Worm (Caenorhabditis elegans) whole organism, late embryonic: Measurements from ENCODE around the gene F09C6.11.

ENCODE experiments used
- C08G9.2 ChIP-seq: sonication (generic microtip); optimal IDR thresholded peaks from 2 replicates; lab custom pipeline; 2016; ENCODE audit warnings: mild to moderate bottlenecking, missing genetic modification characterization, moderate library complexity, missing compliant biosample characterization
- C38D4.7 ChIP-seq: fragments of 200-800 bp; sonication (Bioruptor generic); optimal IDR thresholded peaks from 2 replicates; lab custom pipeline; 2018; ENCODE audit warnings: mild to moderate bottlenecking, missing genetic modification characterization, moderate library complexity, missing compliant biosample characterization
- F13H6.1 ChIP-seq: sonication (generic microtip); optimal IDR thresholded peaks from 2 replicates; lab custom pipeline; 2016; ENCODE audit warnings: missing genetic modification characterization, missing compliant biosample characterization
- K02D7.2 ChIP-seq: sonication (generic microtip); optimal IDR thresholded peaks from 2 replicates; lab custom pipeline; 2017; ENCODE audit warnings: mild to moderate bottlenecking, missing genetic modification characterization, missing compliant biosample characterization
- T23F11.4 ChIP-seq: fragments of 200-800 bp; sonication (Bioruptor generic); optimal IDR thresholded peaks from 2 replicates; lab custom pipeline; 2018; ENCODE audit warnings: mild to moderate bottlenecking, missing genetic modification characterization, missing compliant biosample characterization
- Y22D7AL.16 ChIP-seq: sonication (generic microtip); optimal IDR thresholded peaks from 2 replicates; lab custom pipeline; 2016; ENCODE audit warnings: missing genetic modification characterization, missing compliant biosample characterization
- ahr-1 ChIP-seq: sonication (generic microtip); optimal IDR thresholded peaks from 2 replicates; lab custom pipeline; 2016; ENCODE audit warnings: missing genetic modification characterization, missing compliant biosample characterization
- ceh-18 ChIP-seq: sonication (generic microtip); optimal IDR thresholded peaks from 2 replicates; lab custom pipeline; 2016; ENCODE audit warnings: missing genetic modification characterization, missing compliant biosample characterization
- ceh-2 ChIP-seq: sonication (generic microtip); optimal IDR thresholded peaks from 2 replicates; lab custom pipeline; 2016; ENCODE audit warnings: missing genotype, missing genetic modification characterization, missing compliant biosample characterization
- ceh-22 ChIP-seq: sonication (generic microtip); optimal IDR thresholded peaks from 2 replicates; lab custom pipeline; 2017; ENCODE audit warnings: missing biosample characterization, missing genetic modification characterization
- ceh-9 ChIP-seq: sonication (generic microtip); optimal IDR thresholded peaks from 2 replicates; lab custom pipeline; 2016; ENCODE audit warnings: mild to moderate bottlenecking, missing genetic modification characterization, inconsistent platforms, missing compliant biosample characterization
- che-1 ChIP-seq: sonication (generic microtip); optimal IDR thresholded peaks from 2 replicates; lab custom pipeline; 2016; ENCODE audit warnings: mild to moderate bottlenecking, missing genetic modification characterization, missing compliant biosample characterization
- dve-1 ChIP-seq: sonication (generic microtip); optimal IDR thresholded peaks from 2 replicates; lab custom pipeline; 2017; ENCODE audit warnings: antibody characterized with exemption, mild to moderate bottlenecking, missing genetic modification characterization, missing compliant biosample characterization
- elt-4 ChIP-seq: sonication (generic microtip); optimal IDR thresholded peaks from 2 replicates; lab custom pipeline; 2016; ENCODE audit warnings: missing genetic modification characterization, missing compliant biosample characterization
- eyg-1 ChIP-seq: sonication (generic microtip); optimal IDR thresholded peaks from 2 replicates; lab custom pipeline; 2016; ENCODE audit warnings: missing genotype, missing genetic modification characterization, missing compliant biosample characterization
- fkh-10 ChIP-seq: fragments of 150-350 bp; optimal IDR thresholded peaks from 2 replicates; lab custom pipeline; 2014; ENCODE audit warnings: missing biosample characterization, missing genetic modification reagents, missing genetic modification characterization
- hlh-13 ChIP-seq: fragments of 200-800 bp; sonication (Bioruptor generic); optimal IDR thresholded peaks from 2 replicates; lab custom pipeline; 2018; ENCODE audit warnings: mild to moderate bottlenecking, missing genetic modification characterization, missing compliant biosample characterization
- hlh-30 ChIP-seq: sonication (generic microtip); optimal IDR thresholded peaks from 2 replicates; lab custom pipeline; 2017; ENCODE audit warnings: antibody characterized with exemption, missing genetic modification characterization, missing compliant biosample characterization; ENCODE audit not compliant: insufficient read depth
- hlh-8 ChIP-seq: sonication (generic microtip); optimal IDR thresholded peaks from 2 replicates; lab custom pipeline; 2016; ENCODE audit warnings: missing genotype, missing genetic modification characterization, missing compliant biosample characterization
- mec-3 ChIP-seq: sonication (generic microtip); optimal IDR thresholded peaks from 2 replicates; lab custom pipeline; 2016; ENCODE audit warnings: borderline replicate concordance, missing genetic modification characterization, missing compliant biosample characterization
- nfya-1 ChIP-seq: sonication (generic microtip); optimal IDR thresholded peaks from 2 replicates; lab custom pipeline; 2017; ENCODE audit warnings: missing genetic modification characterization, mild to moderate bottlenecking, missing compliant biosample characterization, antibody characterized with exemption, moderate library complexity
- nhr-11 ChIP-seq: fragments of 150-350 bp; optimal IDR thresholded peaks from 2 replicates; lab custom pipeline; 2014; ENCODE audit warnings: missing biosample characterization, missing genetic modification characterization
- nhr-232 ChIP-seq: sonication (generic microtip); optimal IDR thresholded peaks from 2 replicates; lab custom pipeline; 2016; ENCODE audit warnings: missing genetic modification characterization, missing compliant biosample characterization
- npax-4 ChIP-seq: sonication (generic microtip); optimal IDR thresholded peaks from 2 replicates; lab custom pipeline; 2016; ENCODE audit warnings: missing genetic modification characterization, missing compliant biosample characterization
- odd-2 ChIP-seq: sonication (generic microtip); optimal IDR thresholded peaks from 2 replicates; lab custom pipeline; 2017; ENCODE audit warnings: antibody characterized with exemption, mild to moderate bottlenecking, missing genetic modification characterization, missing compliant biosample characterization
- pag-3 ChIP-seq: sonication (generic microtip); optimal IDR thresholded peaks from 2 replicates; lab custom pipeline; 2016; ENCODE audit warnings: missing compliant biosample characterization, missing genetic modification characterization, borderline replicate concordance
- pat-9 ChIP-seq: fragments of 200-800 bp; sonication (Bioruptor generic); optimal IDR thresholded peaks from 2 replicates; lab custom pipeline; 2018; ENCODE audit warnings: mild to moderate bottlenecking, missing genetic modification characterization, moderate library complexity, missing compliant biosample characterization
- pax-1 ChIP-seq: fragments of 150-350 bp; optimal IDR thresholded peaks from 2 replicates; lab custom pipeline; 2014; ENCODE audit warnings: missing biosample characterization, missing genetic modification characterization
- pqm-1 ChIP-seq: sonication (generic microtip); optimal IDR thresholded peaks from 2 replicates; lab custom pipeline; 2016; ENCODE audit warnings: missing genetic modification characterization, missing compliant biosample characterization
- pros-1 ChIP-seq: fragments of 150-350 bp; optimal IDR thresholded peaks from 2 replicates; lab custom pipeline; 2014; ENCODE audit warnings: missing biosample characterization, missing genetic modification reagents, missing genetic modification characterization
- ref-2 ChIP-seq: sonication (generic microtip); optimal IDR thresholded peaks from 2 replicates; lab custom pipeline; 2016; ENCODE audit warnings: missing genetic modification characterization, missing compliant biosample characterization
- rnt-1 ChIP-seq: sonication (generic microtip); optimal IDR thresholded peaks from 2 replicates; lab custom pipeline; 2016; ENCODE audit warnings: missing genetic modification characterization, missing compliant biosample characterization
- sox-2 ChIP-seq: fragments of 200-800 bp; sonication (Bioruptor generic); IDR thresholded peaks from 2 replicates; pipeline ENCODE4 v1.3.6; 2022; ENCODE audit warnings: missing genetic modification reagents, missing genetic modification characterization, missing compliant biosample characterization
- syd-9 ChIP-seq: sonication (generic microtip); optimal IDR thresholded peaks from 2 replicates; lab custom pipeline; 2016; ENCODE audit warnings: mild to moderate bottlenecking, missing genetic modification characterization, moderate library complexity, missing compliant biosample characterization
- tbx-7 ChIP-seq: sonication (generic microtip); optimal IDR thresholded peaks from 2 replicates; lab custom pipeline; 2016; ENCODE audit warnings: missing genotype, missing genetic modification characterization, missing compliant biosample characterization
- ttx-3 ChIP-seq: sonication (generic microtip); optimal IDR thresholded peaks from 2 replicates; lab custom pipeline; 2016; ENCODE audit warnings: missing genetic modification reagents, missing genetic modification characterization, missing compliant biosample characterization
- unc-3 ChIP-seq, 2 experiments: fragments of 200-800 bp in 1 of 2; sonication (Bioruptor generic) in 1 of 2; sonication (generic microtip) in 1 of 2; conservative IDR thresholded peaks in 1 of 2; optimal IDR thresholded peaks in 1 of 2; 2 replicates each; pipeline versions ENCODE4 v1.3.6 to Lab custom; 2016 to 2022; ENCODE audit warnings: missing compliant biosample characterization in 2 of 2, missing genetic modification characterization in 2 of 2, missing genetic modification reagents in 1 of 2
- unc-55 ChIP-seq: sonication (generic microtip); optimal IDR thresholded peaks from 2 replicates; lab custom pipeline; 2017; ENCODE audit warnings: missing biosample characterization, missing genetic modification reagents, missing genetic modification characterization
- unc-86 ChIP-seq: sonication (generic microtip); optimal IDR thresholded peaks from 2 replicates; lab custom pipeline; 2016; ENCODE audit warnings: missing genetic modification characterization, missing compliant biosample characterization
- zip-5 ChIP-seq: sonication (generic microtip); optimal IDR thresholded peaks from 2 replicates; lab custom pipeline; 2016; ENCODE audit warnings: missing genetic modification characterization, missing compliant biosample characterization

F09C6.11 gene

ce11 chrV:16909871-16910270 lies 27.8 kb upstream of the F09C6.11 start, which contains the start of gene F09C6.16:
Gene F09C6.16, minus strand, starts transcription at chrV:16909971.
- no peak for TF ChIP-seq ceh-9 (tag; lab: Kevin White, UChicago)
- no peak for TF ChIP-seq C38D4.7
- TF ChIP-seq elt-4 (tag; lab: Kevin White, UChicago), result no peak
- TF ChIP-seq K02D7.2 (tag; lab: Kevin White, UChicago), result no peak
- no peak for TF ChIP-seq nhr-11 (tag; lab: Kevin White, UChicago)
- TF ChIP-seq che-1, result no peak
- no peak for TF ChIP-seq ttx-3 (tag; lab: Kevin White, UChicago)
- TF ChIP-seq ceh-2 (tag; lab: Kevin White, UChicago), result no peak
- no peak for TF ChIP-seq syd-9 (tag; lab: Kevin White, UChicago)
- TF ChIP-seq npax-4 (tag; lab: Kevin White, UChicago), result no peak
- TF ChIP-seq C08G9.2 (tag; lab: Kevin White, UChicago), result no peak
- no peak for TF ChIP-seq rnt-1 (tag; lab: Kevin White, UChicago)
- no peak for TF ChIP-seq ceh-18 (tag; lab: Kevin White, UChicago)
- no peak for TF ChIP-seq tbx-7
- no peak for TF ChIP-seq fkh-10 (GFP tag; lab: Kevin White, UChicago)

ce11 chrV:16904612-16905011 lies 22.5 kb upstream of the F09C6.11 start, which contains the start of gene nhr-262:
Gene nhr-262, plus strand, starts transcription at chrV:16904912.
- TF ChIP-seq ceh-2 (tag; lab: Kevin White, UChicago), result no peak
- TF ChIP-seq Y22D7AL.16 (tag; lab: Kevin White, UChicago), result no peak
- no peak for TF ChIP-seq hlh-13 (GFP tag; lab: Kevin White, UChicago)
- TF ChIP-seq pat-9, result no peak
- no peak for TF ChIP-seq ceh-9 (tag; lab: Kevin White, UChicago)
- no peak for TF ChIP-seq T23F11.4 (GFP tag; lab: Kevin White, UChicago)
- TF ChIP-seq unc-86 (tag; lab: Kevin White, UChicago), result no peak
- no peak for TF ChIP-seq nhr-232 (tag; lab: Kevin White, UChicago)
- no peak for TF ChIP-seq hlh-8 (tag; lab: Kevin White, UChicago)
- TF ChIP-seq unc-55 (GFP tag; lab: Kevin White, UChicago), result no peak
- TF ChIP-seq unc-3 (GFP tag; conservative IDR thresholded peaks at IDR 0.05; lab: Robert Waterston, UW), result no peak
- TF ChIP-seq unc-3 (tag; optimal IDR thresholded peaks at IDR 0.05; lab: Kevin White, UChicago), result no peak
- no peak for TF ChIP-seq ttx-3 (tag; lab: Kevin White, UChicago)
- TF ChIP-seq eyg-1, result no peak
- TF ChIP-seq pax-1 (tag; lab: Kevin White, UChicago), result no peak
- TF ChIP-seq nhr-11 (tag; lab: Kevin White, UChicago), result no peak

- TF ChIP-seq mec-3 (tag; lab: Kevin White, UChicago) (no peak), ceh-22 (tag; lab: Kevin White, UChicago) (no peak), pros-1 (no peak)
- TF ChIP-seq, all 69 proteins: peak for 0
Observed at ce11 chrV:16902726-16903125, 20.6 kb upstream of the F09C6.11 start, which contains the start of gene srd-68. Gene srd-68, minus strand, starts transcription at chrV:16902826.

- TF ChIP-seq ahr-1, result no peak
- TF ChIP-seq F13H6.1 (tag; lab: Kevin White, UChicago), result no peak
- TF ChIP-seq odd-2 (tag; lab: Kevin White, UChicago), result no peak
- no peak for TF ChIP-seq tbx-7
- TF ChIP-seq eyg-1, result no peak
- no peak for TF ChIP-seq ref-2 (tag; lab: Kevin White, UChicago)
- TF ChIP-seq pat-9, result no peak
- no peak for TF ChIP-seq nfya-1 (tag; lab: Kevin White, UChicago)
- no peak for TF ChIP-seq dve-1 (tag; lab: Kevin White, UChicago)
- TF ChIP-seq zip-5 (tag; lab: Kevin White, UChicago), result no peak
- no peak for TF ChIP-seq hlh-30 (tag; lab: Kevin White, UChicago)
- no peak for TF ChIP-seq pqm-1 (tag; lab: Kevin White, UChicago)
- TF ChIP-seq hlh-13 (GFP tag; lab: Kevin White, UChicago), result no peak
- TF ChIP-seq Y22D7AL.16 (tag; lab: Kevin White, UChicago), result no peak
- no peak for TF ChIP-seq pag-3 (tag; lab: Kevin White, UChicago)
- TF ChIP-seq unc-86 (tag; lab: Kevin White, UChicago), result no peak
- TF ChIP-seq ttx-3 (tag; lab: Kevin White, UChicago), result no peak
- no peak for TF ChIP-seq sox-2 (GFP tag; lab: Robert Waterston, UW)
- no peak for TF ChIP-seq nhr-232 (tag; lab: Kevin White, UChicago)
Observed at ce11 chrV:16899355-16899754, 17.2 kb upstream of the F09C6.11 start, which contains the start of gene fbxa-45. Gene fbxa-45, minus strand, starts transcription at chrV:16899455.
